Worm (Caenorhabditis elegans): Measurements from ENCODE around the gene F16B12.1.
A peak's percentile ranks its signal among the peaks of the same experiment; 100 is the strongest.

F16B12.1 gene

ce11 chrX:14067641-14068040, 17.7 kb upstream of the F16B12.1 start, which contains the start of gene lgc-21:
Gene lgc-21, minus strand, starts transcription at chrX:14067984.
- TF ChIP-seq lsy-2 (tag; optimal IDR thresholded peaks at IDR 0.05) (no peak), pha-4 (tag; optimal IDR thresholded peaks at IDR 0.05) (no peak), lin-32 (GFP tag; optimal IDR thresholded peaks at IDR 0.05) (no peak), nhr-28 (tag; optimal IDR thresholded peaks at IDR 0.05) (no peak), ceh-43 (GFP tag; optimal IDR thresholded peaks at IDR 0.05) (no peak), nhr-2 (tag; optimal IDR thresholded peaks at IDR 0.05) (no peak), bed-3 (GFP tag; optimal IDR thresholded peaks at IDR 0.05) (no peak), sptf-1 (tag; optimal IDR thresholded peaks at IDR 0.05) (no peak), lin-13 (tag; optimal IDR thresholded peaks at IDR 0.05) (no peak), snpc-4 (tag; optimal IDR thresholded peaks at IDR 0.05) (no peak), mep-1 (tag; optimal IDR thresholded peaks at IDR 0.05) (no peak), tbx-8 (GFP tag; optimal IDR thresholded peaks at IDR 0.05) (no peak), ceh-83 (GFP tag; optimal IDR thresholded peaks at IDR 0.05) (no peak)

DNA sequence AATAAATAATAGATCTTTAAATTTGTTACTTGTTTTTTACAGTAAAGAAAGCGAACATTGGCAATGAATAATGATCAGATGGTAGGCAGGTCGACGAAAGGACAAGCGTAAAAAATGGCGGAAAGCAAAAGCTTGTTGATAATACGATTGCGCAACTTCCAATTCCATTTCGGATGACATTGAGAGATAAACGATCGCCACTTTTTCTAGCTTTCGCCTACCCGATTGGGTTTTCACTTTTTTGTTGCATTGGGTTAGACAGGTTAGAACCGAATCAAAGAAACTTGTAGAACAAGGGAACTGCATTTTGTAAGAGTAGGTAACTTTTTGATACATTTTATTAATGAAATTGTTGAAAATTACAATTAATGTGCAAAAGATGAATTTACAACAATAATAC, 15.8 kb upstream of the F16B12.1 start:
- TF ChIP-seq blmp-1 (tag; optimal IDR thresholded peaks at IDR 0.05) (peak; percentile 52), zip-8 (tag; optimal IDR thresholded peaks at IDR 0.05) (peak; percentile 39), mls-2 (tag; optimal IDR thresholded peaks at IDR 0.05) (no peak)

- TF ChIP-seq ham-2 (GFP tag; optimal IDR thresholded peaks at IDR 0.05) (no peak), flh-1 (GFP tag; optimal IDR thresholded peaks at IDR 0.05) (no peak), unc-39 (tag; optimal IDR thresholded peaks at IDR 0.05) (no peak), nhr-237 (tag; optimal IDR thresholded peaks at IDR 0.05) (no peak), bed-3 (GFP tag; optimal IDR thresholded peaks at IDR 0.05) (no peak), nhr-12 (tag; optimal IDR thresholded peaks at IDR 0.05) (no peak), mab-5 (tag; optimal IDR thresholded peaks at IDR 0.05) (no peak), nhr-76 (tag; optimal IDR thresholded peaks at IDR 0.05) (no peak), sptf-1 (tag; optimal IDR thresholded peaks at IDR 0.05) (no peak), nhr-2 (tag; optimal IDR thresholded peaks at IDR 0.05) (no peak), ceh-83 (GFP tag; optimal IDR thresholded peaks at IDR 0.05) (no peak), snpc-4 (tag; optimal IDR thresholded peaks at IDR 0.05) (no peak), unc-120 (tag; optimal IDR thresholded peaks at IDR 0.05; ENCODE audit: poor library complexity, severe bottlenecking) (no peak), zip-8 (tag; optimal IDR thresholded peaks at IDR 0.05) (no peak), unc-62 (GFP tag; optimal IDR thresholded peaks at IDR 0.05) (no peak)
Observed at ce11 chrX:14070950-14071349, 14.4 kb upstream of the F16B12.1 start, which contains the start of gene C33G3.4. Gene C33G3.4, plus strand, starts transcription at chrX:14071162.

DNA sequence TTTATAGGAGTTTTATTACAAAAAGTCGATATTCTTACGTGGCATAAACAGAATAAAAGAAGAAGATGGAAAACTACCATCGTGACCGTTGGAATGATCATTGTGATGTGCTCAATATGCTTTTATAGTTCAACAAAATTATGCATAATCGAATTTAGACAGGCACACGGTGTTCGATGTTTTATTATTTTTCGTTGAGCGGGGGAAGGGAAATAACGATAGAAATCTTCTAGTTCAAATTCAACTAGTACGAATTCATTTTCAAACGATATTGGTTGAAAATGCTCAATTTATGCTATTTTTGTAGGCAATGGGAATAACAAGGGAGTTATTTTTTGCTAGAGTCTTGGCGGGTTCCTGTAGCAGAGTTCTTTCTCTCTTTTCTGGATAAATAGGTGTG, 6.7 kb upstream of the F16B12.1 start, which contains the start of gene C33G3.5:
C33G3.5 (minus strand) TSS at position 101 of the 400 bp plus-strand sequence.
- TF ChIP-seq ces-1 (GFP tag; optimal IDR thresholded peaks at IDR 0.05) (no peak), tbx-8 (GFP tag; optimal IDR thresholded peaks at IDR 0.05) (no peak), ham-2 (GFP tag; optimal IDR thresholded peaks at IDR 0.05) (no peak), nhr-237 (tag; optimal IDR thresholded peaks at IDR 0.05) (no peak), lin-13 (tag; optimal IDR thresholded peaks at IDR 0.05) (no peak), mls-2 (tag; optimal IDR thresholded peaks at IDR 0.05) (no peak), unc-62 (GFP tag; optimal IDR thresholded peaks at IDR 0.05) (no peak), bed-3 (GFP tag; optimal IDR thresholded peaks at IDR 0.05) (no peak), cnd-1 (tag; optimal IDR thresholded peaks at IDR 0.05) (no peak), snpc-4 (tag; optimal IDR thresholded peaks at IDR 0.05) (no peak), nhr-12 (tag; optimal IDR thresholded peaks at IDR 0.05) (no peak), mep-1 (tag; optimal IDR thresholded peaks at IDR 0.05) (no peak), drap-1 (GFP tag; optimal IDR thresholded peaks at IDR 0.05) (no peak), sptf-1 (tag; optimal IDR thresholded peaks at IDR 0.05) (no peak), ztf-11 (tag; optimal IDR thresholded peaks at IDR 0.05) (no peak), lin-32 (GFP tag; optimal IDR thresholded peaks at IDR 0.05) (no peak), elt-1 (tag; optimal IDR thresholded peaks at IDR 0.05; ENCODE audit: borderline replicate concordance, insufficient read depth) (no peak), ceh-39 (tag; optimal IDR thresholded peaks at IDR 0.05) (no peak)

- TF ChIP-seq snpc-4 (tag; optimal IDR thresholded peaks at IDR 0.05) (no peak), lin-13 (tag; optimal IDR thresholded peaks at IDR 0.05) (no peak), hlh-1 (tag; optimal IDR thresholded peaks at IDR 0.05) (peak; percentile 16)
Observed at ce11 chrX:14084230-14084629, 1.1 kb upstream of the F16B12.1 start, which contains the start of gene C33G3.6. Gene C33G3.6, minus strand, starts transcription at chrX:14084330.
